Worm (Caenorhabditis elegans) whole organism, L4/young adult: ENCODE results near the gene Y50E8A.12.
"Not testable (repeated sequence)": the region's sequence is repeated elsewhere in the genome, so short reads cannot be mapped to it uniquely, and the experiment has no call there.

Experiments
- W03F9.2 ChIP-seq: fragments of 150-350 bp; optimal IDR thresholded peaks from 2 replicates; lab custom pipeline; 2014; ENCODE audit warnings: missing biosample characterization, missing genetic modification characterization
- dao-5 ChIP-seq: sonication (generic microtip); optimal IDR thresholded peaks from 2 replicates; lab custom pipeline; 2016; ENCODE audit warnings: missing genotype, missing genetic modification characterization, moderate library complexity, missing compliant biosample characterization
- him-1 ChIP-seq: sonication (generic microtip); optimal IDR thresholded peaks from 2 replicates; lab custom pipeline; 2016; ENCODE audit warnings: missing genotype, missing genetic modification reagents, missing genetic modification characterization, missing compliant biosample characterization

Gene Y50E8A.12

DNA sequence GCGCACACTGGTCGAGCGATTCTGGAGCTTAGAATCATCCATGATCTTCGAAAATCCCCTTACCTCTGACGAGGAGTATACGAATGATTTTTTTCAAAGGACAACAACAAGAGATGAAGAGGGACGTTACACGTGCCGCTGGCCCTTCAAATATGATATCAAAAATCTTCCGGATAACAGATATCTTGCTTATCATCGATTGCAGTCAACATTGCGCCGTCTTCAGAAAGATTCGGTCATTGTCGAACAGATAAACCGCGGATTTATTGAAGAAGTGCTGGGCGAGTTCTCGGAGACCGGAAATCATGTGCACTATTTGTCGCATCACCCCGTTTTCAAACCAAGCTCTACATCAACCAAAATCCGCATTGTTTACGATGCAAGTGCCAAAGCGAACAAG is 21.4 kb downstream of the Y50E8A.12 start:
- no peak for TF ChIP-seq W03F9.2 (tag; lab: Kevin White, UChicago)
- no peak for TF ChIP-seq him-1 (tag; lab: Kevin White, UChicago)
- TF ChIP-seq dao-5 = no peak

DNA sequence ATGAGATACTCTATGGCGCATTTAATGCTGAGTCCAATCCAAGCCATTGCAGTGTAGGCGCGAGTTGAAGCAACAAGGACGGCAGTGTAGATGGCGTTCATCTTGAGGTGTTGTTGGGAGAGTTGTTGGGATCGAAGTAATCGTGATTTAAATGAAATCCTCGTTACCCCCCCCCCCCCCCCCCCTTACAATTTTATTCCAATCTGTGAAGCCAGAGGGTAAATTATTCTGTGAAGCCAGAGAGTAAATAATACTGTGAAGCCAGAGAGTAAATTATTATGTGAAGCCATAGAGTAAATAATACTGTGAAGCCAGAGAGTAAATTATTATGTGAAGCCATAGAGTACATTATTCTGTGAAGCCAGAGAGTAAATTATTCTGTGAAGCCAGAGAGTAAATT is 33.7 kb downstream of the Y50E8A.12 start, which contains the start of gene nspa-10:
Gene nspa-10 (minus strand): TSS at position 101 of the 400 bp plus-strand sequence.
- TF ChIP-seq W03F9.2 (tag; lab: Kevin White, UChicago); him-1 (tag; lab: Kevin White, UChicago); dao-5: not testable (repeated sequence)

DNA sequence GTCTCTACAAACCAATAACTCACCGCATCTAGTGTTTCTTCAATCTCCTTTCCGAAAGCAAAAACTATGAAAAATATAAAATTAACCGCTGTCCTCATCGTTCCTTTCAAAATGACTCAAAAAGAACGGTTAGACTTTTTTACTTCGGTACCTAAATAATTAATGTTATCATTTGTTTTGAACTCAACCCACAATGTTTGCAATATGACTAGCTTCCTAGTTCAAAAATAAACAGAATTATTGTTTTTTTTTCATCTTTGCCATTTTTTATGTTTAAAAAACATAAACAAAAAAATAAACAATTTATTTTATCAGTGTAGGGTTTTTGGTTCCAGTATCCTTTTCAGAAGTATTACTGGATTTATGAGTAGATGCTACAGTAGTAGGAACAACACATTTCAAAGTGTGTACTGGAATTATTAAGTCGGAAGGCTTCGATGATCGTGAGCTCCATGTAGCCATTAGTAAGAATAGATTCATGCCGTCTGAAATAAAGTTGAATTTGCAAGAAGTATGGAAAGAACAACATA is 35.3 kb downstream of the Y50E8A.12 start, which contains the start of the genes lipl-8 and Y50E8A.22:
Gene lipl-8 (minus strand): TSS at position 101 of the 530 bp plus-strand sequence.
Gene Y50E8A.22 (minus strand): TSS at position 480 of the 530 bp plus-strand sequence.
- no peak for TF ChIP-seq W03F9.2 (tag; lab: Kevin White, UChicago)
- no peak for TF ChIP-seq dao-5
- no peak for TF ChIP-seq him-1 (tag; lab: Kevin White, UChicago)

DNA sequence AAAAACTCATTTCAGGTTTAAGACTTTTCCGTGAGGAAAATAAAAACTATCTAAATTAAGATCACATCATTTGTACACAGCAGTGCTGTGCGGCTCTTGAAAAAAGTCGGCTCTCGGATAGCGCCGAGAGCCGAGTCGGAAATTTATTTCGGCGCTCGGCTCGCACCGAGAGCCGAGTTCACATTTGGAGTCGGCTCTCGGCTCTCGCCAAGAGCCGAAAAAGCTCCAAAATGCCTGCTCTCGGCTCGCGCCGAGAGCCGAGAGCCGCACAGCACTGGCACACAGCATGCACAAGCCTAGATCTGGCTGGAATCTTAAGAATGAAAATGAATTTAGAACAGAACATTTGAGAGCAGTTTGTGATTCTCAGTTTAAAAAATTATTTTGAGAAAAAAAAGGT is 37.0 kb downstream of the Y50E8A.12 start:
- no peak for TF ChIP-seq W03F9.2 (tag; lab: Kevin White, UChicago)

- TF ChIP-seq W03F9.2 (tag; lab: Kevin White, UChicago) = no peak
- no peak for TF ChIP-seq dao-5
- TF ChIP-seq him-1 (tag; lab: Kevin White, UChicago) = no peak
These were observed 39.2 kb downstream of the Y50E8A.12 start for ce11 chrV:14744824-14745223.

DNA sequence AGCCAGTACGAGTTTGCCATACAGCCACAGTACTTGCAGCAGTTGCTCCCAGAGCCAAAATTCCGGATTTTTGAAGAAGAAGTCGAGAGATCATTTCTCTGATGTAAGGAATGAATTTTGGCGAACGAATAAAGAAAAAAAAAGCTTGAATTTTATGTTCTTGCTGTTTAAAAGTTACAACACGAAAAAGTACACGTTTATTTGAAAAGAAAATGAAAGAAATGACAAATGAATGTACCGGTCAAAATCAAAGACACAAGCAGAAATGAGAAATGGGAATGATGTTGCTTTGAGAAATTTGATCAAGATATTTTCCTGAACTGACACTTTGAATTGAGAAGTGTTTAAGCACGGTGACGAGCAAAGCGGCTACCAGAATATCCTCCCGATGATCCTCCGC is 42.8 kb downstream of the Y50E8A.12 start, which contains the start of gene Y50E8A.6:
Gene Y50E8A.6 (minus strand): TSS at position 101 of the 400 bp plus-strand sequence.
- no peak for TF ChIP-seq dao-5

DNA sequence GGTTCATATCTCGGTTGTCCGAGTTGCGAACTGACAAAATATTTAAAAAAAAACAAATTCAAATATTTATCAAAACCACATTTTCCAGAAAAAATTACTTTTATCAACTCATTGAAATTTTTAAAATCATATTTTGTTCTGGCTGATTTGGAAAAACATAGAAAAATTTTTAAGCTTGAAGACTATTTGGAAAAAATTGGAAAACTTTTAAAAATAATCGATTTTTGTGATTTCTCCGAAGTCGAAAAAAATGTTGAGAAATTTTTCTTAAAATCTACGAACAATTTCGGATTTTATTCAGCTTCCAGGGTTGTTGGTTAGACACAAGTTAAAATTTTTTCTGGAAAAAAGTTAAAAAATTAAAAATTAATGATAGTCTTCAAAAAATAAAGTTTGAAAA is 47.2 kb downstream of the Y50E8A.12 start, which contains the start of gene Y50E8A.5:
Gene Y50E8A.5 (minus strand): TSS at position 101 of the 400 bp plus-strand sequence.
- TF ChIP-seq W03F9.2 (tag; lab: Kevin White, UChicago) (no peak), him-1 (tag; lab: Kevin White, UChicago) (no peak), dao-5 (no peak)

DNA sequence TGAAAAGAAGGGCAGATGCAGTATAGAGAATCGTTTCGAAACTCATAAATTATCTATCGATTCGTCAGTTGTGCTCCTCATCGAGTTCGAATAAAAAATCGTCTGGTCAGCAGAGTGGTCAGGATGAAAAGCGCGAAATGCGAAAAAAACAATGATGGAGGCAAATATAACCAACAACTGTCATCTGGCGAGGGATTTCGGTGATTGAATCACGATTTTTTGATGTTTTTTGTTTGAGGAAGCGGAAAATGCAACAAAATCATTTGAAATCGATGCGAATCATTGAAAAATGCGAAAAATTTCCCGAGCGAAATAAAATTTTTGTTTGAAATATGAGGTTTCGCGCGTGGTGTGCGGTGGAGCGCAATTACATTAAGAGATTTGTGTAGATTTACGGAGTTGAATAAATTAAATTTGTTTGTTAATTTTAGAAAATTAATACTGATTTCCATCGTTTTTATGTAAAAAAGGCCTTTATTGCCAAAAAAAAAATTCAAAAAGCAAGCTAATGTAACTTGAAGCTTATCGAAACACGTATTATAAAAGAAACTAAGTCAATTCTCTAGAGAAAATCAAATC is 49.7 kb downstream of the Y50E8A.12 start, which contains the start of gene unc-61:
Gene unc-61 (minus strand): TSS at position 51 of the 579 bp plus-strand sequence.
- no peak for TF ChIP-seq him-1 (tag; lab: Kevin White, UChicago)
